Worm (Caenorhabditis elegans) whole organism, midembryonic: ENCODE measurements around the gene mtrf-1L.
"Not testable (repeated sequence)": the region's sequence is repeated elsewhere in the genome, so short reads cannot be mapped to it uniquely, and the experiment has no call there.

Source experiments
- T22C8.4 ChIP-seq: fragments of 200-800 bp; sonication (Bioruptor generic); IDR thresholded peaks from 2 replicates; pipeline ENCODE4 v1.3.6; 2022; ENCODE audit warnings: missing genetic modification characterization, missing compliant biosample characterization
- cog-1 ChIP-seq: sonication (generic microtip); optimal IDR thresholded peaks from 2 replicates; lab custom pipeline; 2016; ENCODE audit warnings: missing genetic modification characterization, missing compliant biosample characterization
- flt-1 ChIP-seq: fragments of 200-800 bp; sonication (Bioruptor generic); IDR thresholded peaks from 2 replicates; pipeline ENCODE4 v1.3.6; 2022; ENCODE audit warnings: missing genetic modification characterization, missing compliant biosample characterization
- klf-2 ChIP-seq: fragments of 200-800 bp; sonication (Bioruptor generic); conservative IDR thresholded peaks from 2 replicates; pipeline ENCODE4 v1.3.6; 2022; ENCODE audit warnings: missing genetic modification reagents, missing genetic modification characterization, missing compliant biosample characterization
- med-1 ChIP-seq: sonication (generic microtip); optimal IDR thresholded peaks from 2 replicates; lab custom pipeline; 2017; ENCODE audit warnings: missing genetic modification characterization, mild to moderate bottlenecking, missing compliant biosample characterization, antibody characterized with exemption, missing genetic modification reagents; ENCODE audit not compliant: insufficient read depth
- ref-1 ChIP-seq: fragments of 200-800 bp; sonication (Bioruptor generic); conservative IDR thresholded peaks from 2 replicates; pipeline ENCODE4 v1.3.6; 2022; ENCODE audit warnings: missing genetic modification reagents, missing genetic modification characterization, missing compliant biosample characterization
- tab-1 ChIP-seq: fragments of 200-800 bp; sonication (Bioruptor generic); IDR thresholded peaks from 2 replicates; pipeline ENCODE4 v1.3.6; 2022; ENCODE audit warnings: missing genetic modification characterization, missing compliant biosample characterization
- ztf-23 ChIP-seq: fragments of 200-800 bp; sonication (Bioruptor generic); IDR thresholded peaks from 2 replicates; pipeline ENCODE4 v1.3.6; 2022; ENCODE audit warnings: missing genetic modification reagents, missing genetic modification characterization, missing compliant biosample characterization
- ztf-29 ChIP-seq: fragments of 200-800 bp; sonication (Bioruptor generic); IDR thresholded peaks from 2 replicates; pipeline ENCODE4 v1.3.6; 2022; ENCODE audit warnings: missing genetic modification reagents, missing genetic modification characterization, missing compliant biosample characterization

The mtrf-1L gene

ce11 chrIV:5165626-5166025 is 21.3 kb upstream of the mtrf-1L start, which contains the start of gene nspd-6:
TSS of gene nspd-6 (minus strand) at chrIV:5165726.
- TF ChIP-seq ztf-23, flt-1, klf-2 (GFP tag; lab: Robert Waterston, UW): not testable (repeated sequence)

- no peak for TF ChIP-seq ref-1
- TF ChIP-seq T22C8.4: no peak
- TF ChIP-seq tab-1: no peak
- TF ChIP-seq med-1 (GFP tag; lab: Kevin White, UChicago): no peak
- TF ChIP-seq ztf-23 (GFP tag; lab: Robert Waterston, UW): no peak
- no peak for TF ChIP-seq klf-2 (GFP tag; lab: Robert Waterston, UW)
- no peak for TF ChIP-seq cog-1 (tag; lab: Kevin White, UChicago)
- no peak for TF ChIP-seq flt-1 (GFP tag; lab: Robert Waterston, UW)
- TF ChIP-seq ztf-29 (GFP tag; lab: Robert Waterston, UW): no peak
Measured at ce11 chrIV:5166030-5166429, 20.9 kb upstream of the mtrf-1L start, which contains the start of gene ptp-5.1. TSS of gene ptp-5.1 (plus strand) at chrIV:5166330.

- no peak for TF ChIP-seq tab-1
- peak; percentile 48 for TF ChIP-seq cog-1 (tag; lab: Kevin White, UChicago)
- no peak for TF ChIP-seq flt-1 (GFP tag; lab: Robert Waterston, UW)
Measured at ce11 chrIV:5169335-5169734, 17.6 kb upstream of the mtrf-1L start.

- TF ChIP-seq T22C8.4 (no peak), klf-2 (GFP tag; lab: Robert Waterston, UW) (no peak), med-1 (GFP tag; lab: Kevin White, UChicago) (no peak), tab-1 (no peak), ztf-29 (GFP tag; lab: Robert Waterston, UW) (no peak)
Measured at ce11 chrIV:5171994-5172528, 14.9 kb upstream of the mtrf-1L start.

ce11 chrIV:5173032-5173431 is 13.9 kb upstream of the mtrf-1L start, which contains the start of gene lam-1:
TSS of gene lam-1 (plus strand) at chrIV:5173332.
- no peak for TF ChIP-seq cog-1 (tag; lab: Kevin White, UChicago)
- TF ChIP-seq ztf-29 (GFP tag; lab: Robert Waterston, UW): no peak
- TF ChIP-seq flt-1 (GFP tag; lab: Robert Waterston, UW): 0 out of 2 replicates have a peak, but pooled peaks have one; percentile 40

- TF ChIP-seq med-1 (GFP tag; lab: Kevin White, UChicago) (peak; percentile 16), cog-1 (tag; lab: Kevin White, UChicago) (peak; percentile 87), ztf-23 (GFP tag; lab: Robert Waterston, UW) (peak; percentile 82; the same call in 1 of the 2 replicates), flt-1 (GFP tag; lab: Robert Waterston, UW) (peak; percentile 87), T22C8.4 (no peak), tab-1 (peak; percentile 70; the same call in 1 of the 2 replicates), klf-2 (GFP tag; lab: Robert Waterston, UW) (no peak), ref-1 (0 out of 2 replicates have a peak, but pooled peaks have one; percentile 25)
Measured at ce11 chrIV:5183755-5184166, 3.2 kb upstream of the mtrf-1L start, which contains the start of gene W03F8.4. TSS of gene W03F8.4 (plus strand) at chrIV:5184123.

- TF ChIP-seq klf-2 (GFP tag; lab: Robert Waterston, UW): no peak
- TF ChIP-seq ref-1: no peak
- TF ChIP-seq med-1 (GFP tag; lab: Kevin White, UChicago): no peak
- TF ChIP-seq flt-1 (GFP tag; lab: Robert Waterston, UW): no peak
- no peak for TF ChIP-seq tab-1
- no peak for TF ChIP-seq ztf-23 (GFP tag; lab: Robert Waterston, UW)
- no peak for TF ChIP-seq cog-1 (tag; lab: Kevin White, UChicago)
- TF ChIP-seq ztf-29 (GFP tag; lab: Robert Waterston, UW): no peak
- no peak for TF ChIP-seq T22C8.4
Measured at ce11 chrIV:5188051-5188450, 1.1 kb downstream of the mtrf-1L start.

DNA sequence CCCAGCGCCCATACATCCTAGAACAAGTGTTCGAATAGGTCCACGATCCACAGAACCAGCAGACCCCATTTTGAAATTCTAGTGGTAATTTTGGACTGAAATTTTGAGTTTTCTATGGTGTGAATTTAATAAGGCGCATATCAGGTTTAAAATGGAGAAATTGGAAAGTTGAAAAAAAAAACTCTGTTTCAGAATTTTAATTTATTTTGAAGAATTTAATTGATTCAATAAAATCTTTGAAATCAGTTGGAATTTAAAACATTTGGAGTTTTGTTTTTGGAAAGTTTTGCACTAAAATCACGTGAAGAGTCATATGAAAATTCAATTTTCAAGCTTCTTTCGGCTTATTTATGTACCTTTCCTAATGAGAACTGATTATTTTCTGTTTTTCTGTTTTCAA is 8.6 kb downstream of the mtrf-1L start, which contains the start of gene gpa-18:
TSS of gene gpa-18 (minus strand) at position 101 of the 400 bp plus-strand sequence.
- TF ChIP-seq ref-1: no peak

- TF ChIP-seq ztf-23 (GFP tag; lab: Robert Waterston, UW) (no peak), tab-1 (no peak), flt-1 (GFP tag; lab: Robert Waterston, UW) (no peak), med-1 (GFP tag; lab: Kevin White, UChicago) (no peak), klf-2 (GFP tag; lab: Robert Waterston, UW) (no peak), T22C8.4 (no peak), ref-1 (no peak), cog-1 (tag; lab: Kevin White, UChicago) (no peak), ztf-29 (GFP tag; lab: Robert Waterston, UW) (no peak)
Measured at ce11 chrIV:5200813-5201212, 13.9 kb downstream of the mtrf-1L start.

- TF ChIP-seq ztf-23 (GFP tag; lab: Robert Waterston, UW): no peak
- no peak for TF ChIP-seq tab-1
- no peak for TF ChIP-seq ztf-29 (GFP tag; lab: Robert Waterston, UW)
- no peak for TF ChIP-seq flt-1 (GFP tag; lab: Robert Waterston, UW)
- no peak for TF ChIP-seq T22C8.4
- TF ChIP-seq ref-1: no peak
- TF ChIP-seq klf-2 (GFP tag; lab: Robert Waterston, UW): no peak
- TF ChIP-seq med-1 (GFP tag; lab: Kevin White, UChicago): no peak
Measured at ce11 chrIV:5202575-5202974, 15.6 kb downstream of the mtrf-1L start.
